Worm (Caenorhabditis elegans) whole organism, young adult: ENCODE data around the gene ZK287.1.

ENCODE experiments used
- T26A5.8 ChIP-seq: sonication (generic microtip); optimal IDR thresholded peaks from 2 replicates; lab custom pipeline; 2016; ENCODE audit warnings: missing genetic modification characterization, missing compliant biosample characterization
- ama-1 ChIP-seq, 3 experiments: fragments of 150-350 bp in 1 of 3; sonication (generic microtip) in 2 of 3; optimal IDR thresholded peaks; 2 replicates each; lab custom pipeline; 2014 to 2018; ENCODE audit warnings: missing biosample characterization in 2 of 3, missing genetic modification characterization in 2 of 3, missing genetic modification reagents in 2 of 3
- aptf-2 ChIP-seq: fragments of 200-800 bp; sonication (Bioruptor generic); conservative IDR thresholded peaks from 2 replicates; pipeline ENCODE4 v1.3.6; 2022; ENCODE audit warnings: missing genetic modification reagents, missing genetic modification characterization, missing compliant biosample characterization
- ceh-40 ChIP-seq: fragments of 200-800 bp; sonication (Bioruptor generic); IDR thresholded peaks from 2 replicates; pipeline ENCODE4 v1.3.6; 2022; ENCODE audit warnings: missing genetic modification characterization, missing compliant biosample characterization
- ceh-91 ChIP-seq: fragments of 200-800 bp; sonication (Bioruptor generic); IDR thresholded peaks from 2 replicates; pipeline ENCODE4 v1.3.6; 2022; ENCODE audit warnings: missing genetic modification reagents, missing genetic modification characterization, missing compliant biosample characterization
- dpff-1 ChIP-seq: sonication (generic microtip); optimal IDR thresholded peaks from 2 replicates; lab custom pipeline; 2017; ENCODE audit warnings: mild to moderate bottlenecking, missing genetic modification characterization, missing compliant biosample characterization
- gei-17 ChIP-seq: fragments of 200-800 bp; sonication (Bioruptor generic); optimal IDR thresholded peaks from 2 replicates; lab custom pipeline; 2018; ENCODE audit warnings: mild to moderate bottlenecking, missing genetic modification characterization, missing compliant biosample characterization
- hlh-26 ChIP-seq: fragments of 200-800 bp; sonication (Bioruptor generic); conservative IDR thresholded peaks from 2 replicates; pipeline ENCODE4 v1.3.6; 2022; ENCODE audit warnings: missing genetic modification reagents, missing genetic modification characterization, missing compliant biosample characterization
- hmg-1.2 ChIP-seq: fragments of 200-800 bp; sonication (Bioruptor generic); IDR thresholded peaks from 2 replicates; pipeline ENCODE4 v1.3.6; 2022; ENCODE audit warnings: missing genetic modification reagents, missing genetic modification characterization, missing compliant biosample characterization
- nhr-80 ChIP-seq: sonication (generic microtip); optimal IDR thresholded peaks from 2 replicates; lab custom pipeline; 2016; ENCODE audit warnings: missing genetic modification characterization, missing compliant biosample characterization
- unc-130 ChIP-seq: sonication (generic microtip); optimal IDR thresholded peaks from 2 replicates; lab custom pipeline; 2016; ENCODE audit warnings: missing genetic modification reagents, missing genetic modification characterization, missing compliant biosample characterization
- ztf-6 ChIP-seq: fragments of 200-800 bp; sonication (Bioruptor generic); IDR thresholded peaks from 2 replicates; pipeline ENCODE4 v1.3.6; 2022; ENCODE audit warnings: missing genetic modification reagents, missing genetic modification characterization, missing compliant biosample characterization

- no peak for TF ChIP-seq dpff-1 (tag; lab: Kevin White, UChicago)
- no peak for TF ChIP-seq T26A5.8
- TF ChIP-seq unc-130 (GFP tag; lab: Kevin White, UChicago): no peak
- no peak for TF ChIP-seq ceh-40 (GFP tag; lab: Robert Waterston, UW)
- peak; percentile 10 for TF ChIP-seq nhr-80 (tag; lab: Kevin White, UChicago)
- no peak for TF ChIP-seq ztf-6
- TF ChIP-seq hmg-1.2 (GFP tag; lab: Robert Waterston, UW): no peak
- no peak for TF ChIP-seq ceh-91 (GFP tag; lab: Robert Waterston, UW)
- no peak for TF ChIP-seq ama-1 (optimal IDR thresholded peaks at IDR 0.05; lab: Kevin White, UChicago)
- TF ChIP-seq ama-1 (GFP tag; optimal IDR thresholded peaks at IDR 0.05; lab: Kevin White, UChicago): no peak
- no peak for TF ChIP-seq gei-17 (GFP tag; lab: Kevin White, UChicago)
- no peak for TF ChIP-seq hlh-26
- TF ChIP-seq aptf-2 (GFP tag; lab: Robert Waterston, UW): no peak
These were observed 35.4 kb downstream of the ZK287.1 start for ce11 chrV:9701861-9702260.
